Fruit fly (Drosophila melanogaster) whole organism, adult: ENCODE data around the gene Msr-110.

Source experiments
- CG5204 ChIP-seq: fragments of 200-800 bp; sonication (Bioruptor generic); optimal IDR thresholded peaks from 2 replicates; lab custom pipeline; 2016; ENCODE audit warnings: missing biosample characterization, missing genetic modification characterization
- CG7045 ChIP-seq: fragments of 200-800 bp; sonication (Bioruptor generic); optimal IDR thresholded peaks from 2 replicates; lab custom pipeline; 2017; ENCODE audit warnings: missing biosample characterization, mild to moderate bottlenecking, missing genetic modification characterization
- CG7101 ChIP-seq: fragments of 200-800 bp; sonication (Bioruptor generic); optimal IDR thresholded peaks from 2 replicates; lab custom pipeline; 2018; ENCODE audit warnings: missing biosample characterization, mild to moderate bottlenecking, missing genetic modification characterization, moderate library complexity
- bab1 ChIP-seq: fragments of 200-800 bp; sonication (Bioruptor generic); optimal IDR thresholded peaks from 3 replicates; lab custom pipeline; 2019; ENCODE audit warnings: missing biosample characterization, mild to moderate bottlenecking, missing genetic modification characterization, moderate library complexity
- cic ChIP-seq: fragments of 200-800 bp; sonication (Bioruptor generic); optimal IDR thresholded peaks from 2 replicates; lab custom pipeline; 2017; ENCODE audit warnings: missing biosample characterization, mild to moderate bottlenecking, missing genetic modification characterization, moderate library complexity
- cnc ChIP-seq, 2 experiments: fragments of >200 bp; optimal IDR thresholded peaks; 2 replicates each; lab custom pipeline; 2017
- kay ChIP-seq: fragments of 200-800 bp; sonication (Bioruptor generic); peaks from one replicate; lab custom pipeline; 2016; ENCODE audit warnings: missing biosample characterization, missing genetic modification characterization, borderline replicate concordance
- pad ChIP-seq: fragments of 200-800 bp; sonication (Bioruptor generic); optimal IDR thresholded peaks from 3 replicates; lab custom pipeline; 2017; ENCODE audit warnings: missing biosample characterization, missing genetic modification characterization, mild to moderate bottlenecking, moderate library complexity, missing genetic modification reagents

DNA sequence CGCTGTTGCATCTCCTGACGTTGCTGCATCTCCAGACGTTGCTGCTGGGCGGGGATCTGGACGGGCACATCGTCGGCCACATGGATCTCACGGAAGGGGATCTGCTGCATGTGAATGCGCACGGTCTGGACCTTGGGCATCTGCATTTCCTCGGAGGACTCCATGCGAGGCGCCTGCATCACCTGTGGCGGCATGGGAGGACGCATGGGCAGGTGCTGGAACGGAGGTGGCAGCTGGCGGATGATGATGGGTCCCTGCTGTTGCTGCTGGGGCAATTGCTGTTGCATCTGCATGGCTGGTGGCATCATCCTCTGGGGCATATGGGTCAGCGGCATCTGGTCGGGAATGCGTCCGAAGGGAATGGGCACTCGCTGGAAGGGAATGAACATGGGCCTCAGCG is 8.8 kb downstream of the Msr-110 start:
- TF ChIP-seq kay (no peak), bab1 (no peak), CG5204 (GFP tag; lab: Kevin White, UChicago) (no peak), cnc (optimal IDR thresholded peaks at IDR 0.05; lab: Kevin White, UChicago) (no peak), CG7101 (tag; lab: Kevin White, UChicago) (no peak), cic (GFP tag; lab: Kevin White, UChicago) (no peak), pad (no peak), CG7045 (GFP tag; lab: Kevin White, UChicago) (no peak)
